Fruit fly (Drosophila melanogaster) whole organism, embryonic: ENCODE results near the gene Ppn.
A peak's percentile ranks its signal among the peaks of the same experiment; 100 is the strongest.

Source experiments
- Aef1 ChIP-seq: fragments of 200-800 bp; sonication (Bioruptor generic); IDR thresholded peaks from 3 replicates; pipeline ENCODE4 v1.3.6; 2022; ENCODE audit warnings: missing biosample characterization, missing genetic modification characterization
- CG10565 ChIP-seq: fragments of 200-800 bp; sonication (Bioruptor generic); optimal IDR thresholded peaks from 3 replicates; lab custom pipeline; 2016; ENCODE audit warnings: missing biosample characterization, mild to moderate bottlenecking, missing genetic modification characterization
- CG10654 ChIP-seq: fragments of 200-800 bp; sonication (Bioruptor generic); optimal IDR thresholded peaks from 2 replicates; lab custom pipeline; 2016; ENCODE audit warnings: missing biosample characterization, missing genetic modification characterization
- CG11247 ChIP-seq: fragments of 200-800 bp; sonication (Bioruptor generic); IDR thresholded peaks from 2 replicates; pipeline ENCODE4 v1.3.6; 2022; ENCODE audit warnings: missing biosample characterization, missing genetic modification characterization
- CG11398 ChIP-seq: fragments of 200-800 bp; sonication (Bioruptor generic); optimal IDR thresholded peaks from 2 replicates; lab custom pipeline; 2016; ENCODE audit warnings: missing biosample characterization, missing genetic modification characterization
- CG11723 ChIP-seq: fragments of 200-800 bp; sonication (Bioruptor generic); optimal IDR thresholded peaks from 2 replicates; lab custom pipeline; 2017; ENCODE audit warnings: missing biosample characterization, mild to moderate bottlenecking, missing genetic modification characterization
- CG12071 ChIP-seq: fragments of 200-800 bp; sonication (Bioruptor generic); optimal IDR thresholded peaks from 3 replicates; lab custom pipeline; 2018; ENCODE audit warnings: missing biosample characterization, mild to moderate bottlenecking, missing genetic modification characterization
- CG12744 ChIP-seq: fragments of 200-800 bp; sonication (Bioruptor generic); optimal IDR thresholded peaks from 2 replicates; lab custom pipeline; 2016; ENCODE audit warnings: missing biosample characterization, missing genetic modification characterization
- CG12942 ChIP-seq: fragments of 200-800 bp; sonication (Bioruptor generic); optimal IDR thresholded peaks from 3 replicates; lab custom pipeline; 2016; ENCODE audit warnings: missing biosample characterization, missing genetic modification characterization
- CG15696 ChIP-seq: fragments of 200-800 bp; sonication (Bioruptor generic); optimal IDR thresholded peaks from 2 replicates; lab custom pipeline; 2019; ENCODE audit warnings: missing biosample characterization, mild to moderate bottlenecking, missing genetic modification characterization, moderate library complexity
- CG1602 ChIP-seq: fragments of 200-800 bp; sonication (Bioruptor generic); optimal IDR thresholded peaks from 3 replicates; lab custom pipeline; 2016; ENCODE audit warnings: missing biosample characterization, missing genetic modification characterization
- CG16779 ChIP-seq: fragments of 200-800 bp; sonication (Bioruptor generic); IDR thresholded peaks from 2 replicates; pipeline ENCODE4 v1.3.6; 2022; ENCODE audit warnings: missing biosample characterization, missing genetic modification characterization
- CG16815 ChIP-seq: fragments of 200-800 bp; sonication (Bioruptor generic); optimal IDR thresholded peaks from 3 replicates; lab custom pipeline; 2017; ENCODE audit warnings: missing biosample characterization, mild to moderate bottlenecking, missing genetic modification characterization
- CG17359 ChIP-seq: fragments of 200-800 bp; sonication (Bioruptor generic); optimal IDR thresholded peaks from 3 replicates; lab custom pipeline; 2018; ENCODE audit warnings: missing biosample characterization, mild to moderate bottlenecking, missing genetic modification characterization, moderate library complexity
- CG1832 ChIP-seq: fragments of 200-800 bp; sonication (Bioruptor generic); optimal IDR thresholded peaks from 2 replicates; lab custom pipeline; 2017; ENCODE audit warnings: missing biosample characterization, mild to moderate bottlenecking, missing genetic modification characterization, inconsistent platforms
- CG2202 ChIP-seq: fragments of 200-800 bp; sonication (Bioruptor generic); optimal IDR thresholded peaks from 2 replicates; lab custom pipeline; 2018; ENCODE audit warnings: missing biosample characterization, mild to moderate bottlenecking, missing genetic modification characterization
- CG3847 ChIP-seq: fragments of 200-800 bp; sonication (Bioruptor generic); IDR thresholded peaks from 2 replicates; pipeline ENCODE4 v1.3.6; 2022; ENCODE audit warnings: missing biosample characterization, missing genetic modification characterization
- CG5180 ChIP-seq: fragments of 200-800 bp; sonication (Bioruptor generic); optimal IDR thresholded peaks from 3 replicates; lab custom pipeline; 2017; ENCODE audit warnings: missing biosample characterization, missing genetic modification characterization, mild to moderate bottlenecking, moderate library complexity, missing genetic modification reagents
- CG7271 ChIP-seq: fragments of 200-800 bp; sonication (Bioruptor generic); optimal IDR thresholded peaks from 2 replicates; lab custom pipeline; 2018; ENCODE audit warnings: missing biosample characterization, mild to moderate bottlenecking, missing genetic modification characterization, moderate library complexity
- CG8478 ChIP-seq: fragments of >200 bp; optimal IDR thresholded peaks from 2 replicates; lab custom pipeline; 2018
- CG9727 ChIP-seq: fragments of 200-800 bp; sonication (Bioruptor generic); optimal IDR thresholded peaks from 3 replicates; lab custom pipeline; 2017; ENCODE audit warnings: missing biosample characterization, mild to moderate bottlenecking, missing genetic modification characterization
- CG9797 ChIP-seq: fragments of 200-800 bp; sonication (Bioruptor generic); optimal IDR thresholded peaks from 3 replicates; lab custom pipeline; 2018; ENCODE audit warnings: missing biosample characterization, mild to moderate bottlenecking, missing genetic modification characterization
- Dll ChIP-seq: fragments of 200-800 bp; sonication (Bioruptor generic); IDR thresholded peaks from 4 replicates; pipeline ENCODE4 v1.3.6; 2022; ENCODE audit warnings: missing biosample characterization, missing genetic modification characterization; ENCODE audit not compliant: partially characterized antibody
- GATAe ChIP-seq: fragments of 200-800 bp; sonication (Bioruptor generic); conservative IDR thresholded peaks from 2 replicates; pipeline ENCODE4 v1.3.6; 2022; ENCODE audit warnings: missing biosample characterization, missing genetic modification characterization
- Hmx ChIP-seq: fragments of 200-800 bp; sonication (Bioruptor generic); optimal IDR thresholded peaks from 2 replicates; lab custom pipeline; 2016; ENCODE audit warnings: missing biosample characterization, missing genetic modification characterization
- Lpt ChIP-seq: fragments of >200 bp; optimal IDR thresholded peaks from 2 replicates; lab custom pipeline; 2018; ENCODE audit warnings: missing biosample characterization, missing genetic modification characterization
- MESR4 ChIP-seq: fragments of 200-800 bp; sonication (Bioruptor generic); optimal IDR thresholded peaks from 2 replicates; lab custom pipeline; 2018; ENCODE audit warnings: missing biosample characterization, mild to moderate bottlenecking, missing genetic modification characterization, moderate library complexity
- NFAT ChIP-seq: fragments of 200-800 bp; sonication (Bioruptor generic); IDR thresholded peaks from 2 replicates; pipeline ENCODE4 v1.3.6; 2022; ENCODE audit warnings: missing biosample characterization, missing genetic modification characterization
- NK7.1 ChIP-seq: fragments of 200-800 bp; sonication (Bioruptor generic); optimal IDR thresholded peaks from 3 replicates; lab custom pipeline; 2016; ENCODE audit warnings: missing biosample characterization, missing genetic modification characterization
- ato ChIP-seq: fragments of 200-800 bp; sonication (Bioruptor generic); IDR thresholded peaks from 2 replicates; pipeline ENCODE4 v1.3.6; 2022; ENCODE audit warnings: missing biosample characterization, missing genetic modification characterization; ENCODE audit not compliant: partially characterized antibody
- bcd ChIP-seq: fragments of 200-800 bp; sonication (Bioruptor generic); optimal IDR thresholded peaks from 2 replicates; lab custom pipeline; 2017; ENCODE audit warnings: missing biosample characterization, mild to moderate bottlenecking, missing genetic modification characterization
- fru ChIP-seq: fragments of >200 bp; optimal IDR thresholded peaks from 2 replicates; lab custom pipeline; 2017
- ftz-f1 ChIP-seq: fragments of 200-800 bp; sonication (Bioruptor generic); optimal IDR thresholded peaks from 2 replicates; lab custom pipeline; 2016; ENCODE audit warnings: missing biosample characterization, missing genetic modification characterization
- gcm2 ChIP-seq: fragments of 200-800 bp; sonication (Bioruptor generic); optimal IDR thresholded peaks from 2 replicates; lab custom pipeline; 2016; ENCODE audit warnings: missing biosample characterization, missing genetic modification characterization
- gfzf ChIP-seq: fragments of 200-800 bp; sonication (Bioruptor generic); optimal IDR thresholded peaks from 2 replicates; lab custom pipeline; 2016; ENCODE audit warnings: missing biosample characterization, mild to moderate bottlenecking, missing genetic modification characterization, moderate library complexity
- grn ChIP-seq: fragments of 200-800 bp; sonication (Bioruptor generic); optimal IDR thresholded peaks from 3 replicates; lab custom pipeline; 2017; ENCODE audit warnings: missing biosample characterization, missing genetic modification characterization
- inv ChIP-seq: fragments of 200-800 bp; sonication (Bioruptor generic); IDR thresholded peaks from 2 replicates; pipeline ENCODE4 v1.3.6; 2022; ENCODE audit warnings: missing biosample characterization, missing genetic modification characterization; ENCODE audit not compliant: partially characterized antibody
- jigr1 ChIP-seq: fragments of 200-800 bp; sonication (Bioruptor generic); IDR thresholded peaks from 3 replicates; pipeline ENCODE4 v1.3.6; 2022; ENCODE audit warnings: missing biosample characterization, missing genetic modification characterization
- lbe ChIP-seq: fragments of 200-800 bp; sonication (Bioruptor generic); optimal IDR thresholded peaks from 2 replicates; lab custom pipeline; 2016; ENCODE audit warnings: missing biosample characterization, mild to moderate bottlenecking, missing genetic modification characterization
- nerfin-1 ChIP-seq: fragments of 200-800 bp; sonication (Bioruptor generic); optimal IDR thresholded peaks from 3 replicates; lab custom pipeline; 2019; ENCODE audit warnings: missing biosample characterization, mild to moderate bottlenecking, missing genetic modification characterization, moderate library complexity
- nom ChIP-seq: fragments of 200-800 bp; sonication (Bioruptor generic); optimal IDR thresholded peaks from 2 replicates; lab custom pipeline; 2017; ENCODE audit warnings: missing biosample characterization, missing genetic modification characterization, mild to moderate bottlenecking, moderate library complexity, missing genetic modification reagents
- phol ChIP-seq: fragments of 200-800 bp; sonication (Bioruptor generic); optimal IDR thresholded peaks from 3 replicates; lab custom pipeline; 2018; ENCODE audit warnings: missing biosample characterization, mild to moderate bottlenecking, missing genetic modification characterization, moderate library complexity
- psq ChIP-seq: fragments of 200-800 bp; sonication (Bioruptor generic); optimal IDR thresholded peaks from 2 replicates; lab custom pipeline; 2017; ENCODE audit warnings: missing biosample characterization, missing genetic modification characterization
- schlank ChIP-seq: fragments of 200-800 bp; sonication (Bioruptor generic); optimal IDR thresholded peaks from 2 replicates; lab custom pipeline; 2018; ENCODE audit warnings: missing biosample characterization, mild to moderate bottlenecking, missing genetic modification characterization
- sna ChIP-seq: fragments of 200-800 bp; sonication (Bioruptor generic); IDR thresholded peaks from 2 replicates; pipeline ENCODE4 v1.3.6; 2022; ENCODE audit warnings: missing biosample characterization, missing genetic modification characterization; ENCODE audit not compliant: partially characterized antibody
- so ChIP-seq: fragments of 200-800 bp; sonication (Bioruptor generic); IDR thresholded peaks from 3 replicates; pipeline ENCODE4 v1.3.6; 2022; ENCODE audit warnings: missing biosample characterization, missing genetic modification characterization
- usp ChIP-seq: fragments of >200 bp; optimal IDR thresholded peaks from 2 replicates; lab custom pipeline; 2017; ENCODE audit warnings: missing biosample characterization, missing genetic modification characterization
- wek ChIP-seq: fragments of 200-800 bp; sonication (Bioruptor generic); optimal IDR thresholded peaks from 3 replicates; lab custom pipeline; 2018; ENCODE audit warnings: missing biosample characterization, mild to moderate bottlenecking, missing genetic modification characterization, moderate library complexity
- wor ChIP-seq: fragments of 200-800 bp; sonication (Bioruptor generic); IDR thresholded peaks from 2 replicates; pipeline ENCODE4 v1.3.6; 2022; ENCODE audit warnings: missing biosample characterization, missing genetic modification characterization

Gene Ppn

dm6 chr3R:28585076-28585821, 45.1 kb upstream of the Ppn start, which contains the start of gene fkh (continued):
- TF ChIP-seq bcd (GFP tag; lab: Kevin White, UChicago): peak; percentile 92
- TF ChIP-seq CG16779 (GFP tag; lab: Robert Waterston, UW): peak; percentile 76; the same call in 1 of the 2 replicates
- peak; percentile 90 for TF ChIP-seq CG10654 (GFP tag; lab: Kevin White, UChicago)
- TF ChIP-seq wor (GFP tag; lab: Robert Waterston, UW): no peak
- peak; percentile 97 for TF ChIP-seq CG9727 (GFP tag; lab: Kevin White, UChicago)
- peak; percentile 55 for TF ChIP-seq NFAT
- TF ChIP-seq Hmx (GFP tag; lab: Kevin White, UChicago): no peak
- peak; percentile 96 for TF ChIP-seq CG11723 (GFP tag; lab: Kevin White, UChicago)
- TF ChIP-seq CG1832 (GFP tag; lab: Kevin White, UChicago): peak; percentile 93
- peak; percentile 56; the same call in 1 of the 2 replicates for TF ChIP-seq sna (GFP tag; lab: Robert Waterston, UW)
- no peak for TF ChIP-seq ato
- TF ChIP-seq CG10565 (GFP tag; lab: Kevin White, UChicago): peak; percentile 65
- TF ChIP-seq gcm2 (GFP tag; lab: Kevin White, UChicago): peak; percentile 12
- TF ChIP-seq jigr1 (GFP tag; lab: Robert Waterston, UW): no peak
- TF ChIP-seq ftz-f1 (GFP tag; lab: Kevin White, UChicago): peak; percentile 84
- TF ChIP-seq CG2202 (tag; lab: Kevin White, UChicago): peak; percentile 88
- peak; percentile 85 for TF ChIP-seq CG12744
- peak; percentile 39 for TF ChIP-seq CG16815
- TF ChIP-seq CG9797 (GFP tag; lab: Kevin White, UChicago): peak; percentile 33
- peak; percentile 53; the same call in 1 of the 2 replicates for TF ChIP-seq CG3847 (GFP tag; lab: Robert Waterston, UW)
- peak; percentile 85 for TF ChIP-seq CG8478 (lab: Kevin White, UChicago)
- TF ChIP-seq CG1602 (GFP tag; lab: Kevin White, UChicago): peak; percentile 65
- peak; percentile 45 for TF ChIP-seq phol (tag; lab: Kevin White, UChicago)
- peak; percentile 90 for TF ChIP-seq lbe
- TF ChIP-seq Lpt (GFP tag; lab: Kevin White, UChicago): no peak
- peak; percentile 92 for TF ChIP-seq CG11398 (GFP tag; lab: Kevin White, UChicago)
- TF ChIP-seq Aef1 (GFP tag; lab: Robert Waterston, UW): 0 out of 3 replicates have a peak, but pooled peaks have one; percentile 19
- peak; percentile 40; the same call in 2 of the 4 replicates for TF ChIP-seq Dll (GFP tag; lab: Robert Waterston, UW)
- TF ChIP-seq gfzf (GFP tag; lab: Kevin White, UChicago): peak; percentile 10
- TF ChIP-seq inv (GFP tag; lab: Robert Waterston, UW): no peak
- TF ChIP-seq wek: peak; percentile 96
- TF ChIP-seq usp (GFP tag; lab: Kevin White, UChicago): no peak
- peak; percentile 68 for TF ChIP-seq GATAe
- no peak for TF ChIP-seq CG7271 (tag; lab: Kevin White, UChicago)
- TF ChIP-seq so (GFP tag; lab: Robert Waterston, UW): peak; percentile 96
- TF ChIP-seq CG15696 (tag; lab: Kevin White, UChicago): peak; percentile 81
- TF ChIP-seq psq: peak; percentile 53
- peak; percentile 89 for TF ChIP-seq nerfin-1 (tag; lab: Kevin White, UChicago)
- peak; percentile 93 for TF ChIP-seq CG5180 (GFP tag; lab: Kevin White, UChicago)
- peak; percentile 88 for TF ChIP-seq CG12942 (GFP tag; lab: Kevin White, UChicago)
- peak; percentile 30 for TF ChIP-seq MESR4 (GFP tag; lab: Kevin White, UChicago)
- TF ChIP-seq schlank (tag; lab: Kevin White, UChicago): peak; percentile 97
- TF ChIP-seq grn (GFP tag; lab: Kevin White, UChicago): peak; percentile 96
- TF ChIP-seq CG11247 (GFP tag; lab: Robert Waterston, UW): peak; percentile 54
- peak; percentile 86 for TF ChIP-seq CG17359
- no peak for TF ChIP-seq fru (lab: Kevin White, UChicago)
- peak; percentile 76 for TF ChIP-seq nom
- TF ChIP-seq CG12071 (GFP tag; lab: Kevin White, UChicago): peak; percentile 98
- peak; percentile 94 for TF ChIP-seq NK7.1 (GFP tag; lab: Kevin White, UChicago)
